Fruit fly (Drosophila melanogaster) whole organism, prepupa: Measurements from ENCODE around the gene CG7943.

Experiments used
- Blimp-1 ChIP-seq: fragments of 200-800 bp; sonication (Bioruptor generic); optimal IDR thresholded peaks from 3 replicates; lab custom pipeline; 2017; ENCODE audit warnings: missing biosample characterization, missing genetic modification characterization, mild to moderate bottlenecking, moderate library complexity, missing genetic modification reagents
- CG10631 ChIP-seq: fragments of 200-800 bp; sonication (Bioruptor generic); optimal IDR thresholded peaks from 2 replicates; lab custom pipeline; 2016; ENCODE audit warnings: missing biosample characterization, missing genetic modification characterization
- CG10669 ChIP-seq: fragments of 200-800 bp; sonication (Bioruptor generic); optimal IDR thresholded peaks from 3 replicates; lab custom pipeline; 2018; ENCODE audit warnings: missing biosample characterization, mild to moderate bottlenecking, missing genetic modification characterization, moderate library complexity
- CG11902 ChIP-seq: fragments of 200-800 bp; sonication (Bioruptor generic); optimal IDR thresholded peaks from 3 replicates; lab custom pipeline; 2016; ENCODE audit warnings: missing biosample characterization, missing genetic modification characterization
- CG15336 ChIP-seq: fragments of 200-800 bp; sonication (Bioruptor generic); IDR thresholded peaks from 2 replicates; pipeline ENCODE4 v1.3.6; 2022; ENCODE audit warnings: missing biosample characterization, missing genetic modification characterization
- CG16779 ChIP-seq: fragments of 200-800 bp; sonication (Bioruptor generic); optimal IDR thresholded peaks from 3 replicates; lab custom pipeline; 2017; ENCODE audit warnings: missing biosample characterization, mild to moderate bottlenecking, missing genetic modification characterization
- CG3032 ChIP-seq: fragments of 200-800 bp; optimal IDR thresholded peaks from 2 replicates; lab custom pipeline; 2019; ENCODE audit warnings: missing biosample characterization, mild to moderate bottlenecking, missing genetic modification characterization, moderate library complexity
- CG31627 ChIP-seq: fragments of 200-800 bp; sonication (Bioruptor generic); optimal IDR thresholded peaks from 3 replicates; lab custom pipeline; 2016; ENCODE audit warnings: missing biosample characterization, missing genetic modification characterization
- CG32006 ChIP-seq: fragments of 200-800 bp; sonication (Bioruptor generic); optimal IDR thresholded peaks from 3 replicates; lab custom pipeline; 2017; ENCODE audit warnings: missing biosample characterization, mild to moderate bottlenecking, missing genetic modification characterization
- CG34406 ChIP-seq: fragments of 200-800 bp; sonication (Bioruptor generic); optimal IDR thresholded peaks from 3 replicates; lab custom pipeline; 2016; ENCODE audit warnings: missing biosample characterization, missing genetic modification characterization
- CG3919 ChIP-seq: fragments of 200-800 bp; sonication (Bioruptor generic); optimal IDR thresholded peaks from 3 replicates; lab custom pipeline; 2016; ENCODE audit warnings: missing biosample characterization, missing genetic modification characterization
- CG4318 ChIP-seq: fragments of 200-800 bp; sonication (Bioruptor generic); optimal IDR thresholded peaks from 3 replicates; lab custom pipeline; 2017; ENCODE audit warnings: missing biosample characterization, mild to moderate bottlenecking, missing genetic modification characterization
- CG6163 ChIP-seq: fragments of 200-800 bp; sonication (Bioruptor generic); IDR thresholded peaks from 3 replicates; pipeline ENCODE4 v1.3.6; 2022; ENCODE audit warnings: missing biosample characterization, missing genetic modification characterization
- CG6276 ChIP-seq: fragments of 200-800 bp; sonication (Bioruptor generic); optimal IDR thresholded peaks from 2 replicates; lab custom pipeline; 2017; ENCODE audit warnings: missing biosample characterization, mild to moderate bottlenecking, missing genetic modification characterization
- CG6792 ChIP-seq: fragments of 200-800 bp; sonication (Bioruptor generic); optimal IDR thresholded peaks from 3 replicates; lab custom pipeline; 2016; ENCODE audit warnings: missing biosample characterization, missing genetic modification characterization
- CG6808 ChIP-seq: fragments of 200-800 bp; sonication (Bioruptor generic); optimal IDR thresholded peaks from 3 replicates; lab custom pipeline; 2017; ENCODE audit warnings: missing biosample characterization, missing genetic modification characterization, mild to moderate bottlenecking, moderate library complexity, missing genetic modification reagents
- CG6854 ChIP-seq: fragments of 200-800 bp; sonication (Bioruptor generic); optimal IDR thresholded peaks from 2 replicates; lab custom pipeline; 2017; ENCODE audit warnings: missing biosample characterization, mild to moderate bottlenecking, missing genetic modification characterization
- CG7368 ChIP-seq: fragments of 200-800 bp; sonication (Bioruptor generic); optimal IDR thresholded peaks from 3 replicates; lab custom pipeline; 2016; ENCODE audit warnings: missing biosample characterization, missing genetic modification characterization
- CG8119 ChIP-seq: fragments of 200-800 bp; sonication (Bioruptor generic); IDR thresholded peaks from 3 replicates; pipeline ENCODE4 v1.3.6; 2022; ENCODE audit warnings: missing biosample characterization, missing genetic modification characterization
- CG8319 ChIP-seq: fragments of 200-800 bp; sonication (Bioruptor generic); optimal IDR thresholded peaks from 3 replicates; lab custom pipeline; 2016; ENCODE audit warnings: missing biosample characterization, missing genetic modification characterization
- CG8632 ChIP-seq: fragments of 200-800 bp; sonication (Bioruptor generic); optimal IDR thresholded peaks from 3 replicates; lab custom pipeline; 2016; ENCODE audit warnings: missing biosample characterization, missing genetic modification characterization
- CG9139 ChIP-seq: fragments of 200-800 bp; sonication (Bioruptor generic); optimal IDR thresholded peaks from 3 replicates; lab custom pipeline; 2017; ENCODE audit warnings: missing biosample characterization, mild to moderate bottlenecking, missing genetic modification characterization
- Eip75B ChIP-seq: fragments of 200-800 bp; sonication (Bioruptor generic); optimal IDR thresholded peaks from 3 replicates; lab custom pipeline; 2016; ENCODE audit warnings: missing biosample characterization, missing genetic modification characterization
- Eip78C ChIP-seq: fragments of 200-800 bp; sonication (Bioruptor generic); peaks from one replicate; lab custom pipeline; 2016; ENCODE audit warnings: missing biosample characterization, missing genetic modification characterization
- Eip93F ChIP-seq: fragments of 200-800 bp; sonication (Bioruptor generic); optimal IDR thresholded peaks from 2 replicates; lab custom pipeline; 2016; ENCODE audit warnings: missing biosample characterization, mild to moderate bottlenecking, missing genetic modification characterization
- Ets21C ChIP-seq: fragments of 200-800 bp; sonication (Bioruptor generic); optimal IDR thresholded peaks from 3 replicates; lab custom pipeline; 2016; ENCODE audit warnings: missing biosample characterization, missing genetic modification characterization
- Gug ChIP-seq: fragments of 200-800 bp; sonication (Bioruptor generic); IDR thresholded peaks from 2 replicates; pipeline ENCODE4 v1.3.6; 2022; ENCODE audit warnings: missing biosample characterization, missing genetic modification characterization
- Hr38 ChIP-seq: sonication (Bioruptor generic); optimal IDR thresholded peaks from 2 replicates; lab custom pipeline; 2016; ENCODE audit warnings: missing biosample characterization, missing genetic modification characterization
- Hr4 ChIP-seq: fragments of 200-800 bp; sonication (Bioruptor generic); optimal IDR thresholded peaks from 3 replicates; lab custom pipeline; 2016; ENCODE audit warnings: missing biosample characterization, missing genetic modification characterization
- Lpt ChIP-seq: fragments of 200-800 bp; sonication (Bioruptor generic); optimal IDR thresholded peaks from 3 replicates; lab custom pipeline; 2016; ENCODE audit warnings: missing biosample characterization, missing genetic modification characterization
- Smox ChIP-seq: fragments of 200-800 bp; sonication (Bioruptor generic); optimal IDR thresholded peaks from 3 replicates; lab custom pipeline; 2016; ENCODE audit warnings: missing biosample characterization, missing genetic modification characterization
- Sox14 ChIP-seq: fragments of 200-800 bp; sonication (Bioruptor generic); optimal IDR thresholded peaks from 3 replicates; lab custom pipeline; 2016; ENCODE audit warnings: missing biosample characterization, missing genetic modification characterization
- Sox15 ChIP-seq: fragments of 200-800 bp; sonication (Bioruptor generic); optimal IDR thresholded peaks from 3 replicates; lab custom pipeline; 2016; ENCODE audit warnings: missing biosample characterization, missing genetic modification characterization
- achi ChIP-seq: fragments of 200-800 bp; sonication (Bioruptor generic); optimal IDR thresholded peaks from 3 replicates; lab custom pipeline; 2016; ENCODE audit warnings: missing biosample characterization, missing genetic modification characterization
- acj6 ChIP-seq: fragments of 200-800 bp; sonication (Bioruptor generic); optimal IDR thresholded peaks from 3 replicates; lab custom pipeline; 2016; ENCODE audit warnings: missing biosample characterization, missing genetic modification characterization
- dac ChIP-seq: fragments of 200-800 bp; sonication (Bioruptor generic); optimal IDR thresholded peaks from 2 replicates; lab custom pipeline; 2017; ENCODE audit warnings: missing biosample characterization, mild to moderate bottlenecking, missing genetic modification characterization
- dsx ChIP-seq: fragments of 200-800 bp; optimal IDR thresholded peaks from 3 replicates; lab custom pipeline; 2019; ENCODE audit warnings: missing biosample characterization, mild to moderate bottlenecking, missing genetic modification characterization, moderate library complexity; ENCODE audit not compliant: poor library complexity, severe bottlenecking
- esn ChIP-seq: fragments of 200-800 bp; sonication (Bioruptor generic); optimal IDR thresholded peaks from 2 replicates; lab custom pipeline; 2016; ENCODE audit warnings: missing biosample characterization, mild to moderate bottlenecking, missing genetic modification characterization, moderate library complexity
- fd85E ChIP-seq: fragments of 200-800 bp; sonication (Bioruptor generic); optimal IDR thresholded peaks from 3 replicates; lab custom pipeline; 2016; ENCODE audit warnings: missing biosample characterization, missing genetic modification characterization
- fkh ChIP-seq: fragments of 200-800 bp; sonication (Bioruptor generic); optimal IDR thresholded peaks from 3 replicates; lab custom pipeline; 2017; ENCODE audit warnings: missing biosample characterization, mild to moderate bottlenecking, missing genetic modification characterization, moderate library complexity
- lz ChIP-seq: fragments of 200-800 bp; sonication (Bioruptor generic); optimal IDR thresholded peaks from 3 replicates; lab custom pipeline; 2016; ENCODE audit warnings: missing biosample characterization, missing genetic modification characterization
- net ChIP-seq: fragments of 200-800 bp; sonication (Bioruptor generic); optimal IDR thresholded peaks from 3 replicates; lab custom pipeline; 2016; ENCODE audit warnings: missing biosample characterization, missing genetic modification characterization
- salr ChIP-seq, 2 experiments: fragments of 200-800 bp; sonication (Bioruptor generic); optimal IDR thresholded peaks; 3 replicates each; lab custom pipeline; 2016 to 2018; ENCODE audit warnings: missing biosample characterization in 2 of 2, missing genetic modification characterization in 2 of 2, mild to moderate bottlenecking in 1 of 2
- spab ChIP-seq: fragments of 200-800 bp; sonication (Bioruptor generic); optimal IDR thresholded peaks from 2 replicates; lab custom pipeline; 2017; ENCODE audit warnings: missing biosample characterization, mild to moderate bottlenecking, missing genetic modification characterization, missing genetic modification reagents
- ss ChIP-seq, 2 experiments: fragments of 200-800 bp; sonication (Bioruptor generic); optimal IDR thresholded peaks; 2 replicates in 1 of 2; 3 replicates in 1 of 2; lab custom pipeline; 2017 to 2018; ENCODE audit warnings: mild to moderate bottlenecking in 2 of 2, missing biosample characterization in 2 of 2, missing genetic modification characterization in 2 of 2, moderate library complexity in 1 of 2
- svp ChIP-seq: fragments of 200-800 bp; sonication (Bioruptor generic); peaks from one replicate; lab custom pipeline; 2016; ENCODE audit warnings: missing biosample characterization, missing genetic modification characterization
- topi ChIP-seq: fragments of 200-800 bp; sonication (Bioruptor generic); optimal IDR thresholded peaks from 3 replicates; lab custom pipeline; 2016; ENCODE audit warnings: missing biosample characterization, missing genetic modification characterization
- vri ChIP-seq: fragments of 200-800 bp; sonication (Bioruptor generic); optimal IDR thresholded peaks from 3 replicates; lab custom pipeline; 2016; ENCODE audit warnings: missing biosample characterization, mild to moderate bottlenecking, missing genetic modification characterization

CG7943 gene

dm6 chr3R:30014977-30015514, 31.2 kb upstream of the CG7943 start, which contains the start of gene CG7920 (continued):
- TF ChIP-seq CG6163 (GFP tag; lab: Robert Waterston, UW) = peak; percentile 61; the same call in 2 of the 3 replicates
- TF ChIP-seq CG8119 (GFP tag; lab: Robert Waterston, UW) = peak; percentile 60; the same call in 2 of the 3 replicates
- TF ChIP-seq CG6276 (GFP tag; lab: Kevin White, UChicago) = peak; percentile 44
- TF ChIP-seq dsx (GFP tag; lab: Kevin White, UChicago) = peak; percentile 42
- TF ChIP-seq CG32006 (GFP tag; lab: Kevin White, UChicago) = peak; percentile 12
- TF ChIP-seq, all 60 proteins: peak for 28

dm6 chr3R:30021009-30021408, 25.3 kb upstream of the CG7943 start:
- TF ChIP-seq Ets21C (GFP tag; lab: Kevin White, UChicago) = no peak
- peak; percentile 13 for TF ChIP-seq dac (GFP tag; lab: Kevin White, UChicago)
- TF ChIP-seq dsx (GFP tag; lab: Kevin White, UChicago) = no peak
- peak; percentile 23 for TF ChIP-seq CG3032 (tag; lab: Kevin White, UChicago)
- no peak for TF ChIP-seq Blimp-1 (GFP tag; lab: Kevin White, UChicago)
- TF ChIP-seq CG6854 (GFP tag; lab: Kevin White, UChicago) = no peak
- TF ChIP-seq topi (GFP tag; lab: Kevin White, UChicago) = peak; percentile 12
- TF ChIP-seq CG10631 (GFP tag; lab: Kevin White, UChicago) = peak; percentile 12
- peak; percentile 52 for TF ChIP-seq svp (GFP tag; lab: Kevin White, UChicago)
- peak; percentile 9 for TF ChIP-seq CG10669 (GFP tag; lab: Kevin White, UChicago)
- TF ChIP-seq esn = peak; percentile 18
- TF ChIP-seq CG32006 (GFP tag; lab: Kevin White, UChicago) = peak; percentile 62
- peak; percentile 17 for TF ChIP-seq CG34406 (GFP tag; lab: Kevin White, UChicago)
- TF ChIP-seq Sox14 (GFP tag; lab: Kevin White, UChicago) = peak; percentile 7
- no peak for TF ChIP-seq CG11902
- peak; percentile 72 for TF ChIP-seq CG15336 (GFP tag; lab: Robert Waterston, UW)
- TF ChIP-seq Eip93F (GFP tag; lab: Kevin White, UChicago) = no peak
- peak; percentile 9 for TF ChIP-seq acj6
- TF ChIP-seq Lpt (GFP tag; lab: Kevin White, UChicago) = no peak
- no peak for TF ChIP-seq CG16779 (tag; lab: Kevin White, UChicago)
- peak in 1 of 2 experiments; percentile 18 for TF ChIP-seq ss (GFP tag; optimal IDR thresholded peaks at IDR 0.05; lab: Kevin White, UChicago)
- TF ChIP-seq CG7368 (GFP tag; lab: Kevin White, UChicago) = no peak
- TF ChIP-seq salr (GFP tag; optimal IDR thresholded peaks at IDR 0.05; lab: Kevin White, UChicago) = no peak
- no peak for TF ChIP-seq CG8632 (GFP tag; lab: Kevin White, UChicago)
- no peak for TF ChIP-seq fkh
- no peak for TF ChIP-seq Hr4 (GFP tag; lab: Kevin White, UChicago)
- TF ChIP-seq CG8119 (GFP tag; lab: Robert Waterston, UW) = peak; percentile 52
- TF ChIP-seq Gug (GFP tag; lab: Robert Waterston, UW) = peak; percentile 50; the same call in 1 of the 2 replicates
- no peak for TF ChIP-seq Eip75B (GFP tag; lab: Kevin White, UChicago)
- TF ChIP-seq CG3919 (GFP tag; lab: Kevin White, UChicago) = peak; percentile 31
- peak; percentile 11 for TF ChIP-seq lz (GFP tag; lab: Kevin White, UChicago)
- peak; percentile 56 for TF ChIP-seq CG6276 (GFP tag; lab: Kevin White, UChicago)
- TF ChIP-seq spab (GFP tag; lab: Kevin White, UChicago) = no peak
- TF ChIP-seq CG9139 (GFP tag; lab: Kevin White, UChicago) = no peak
- no peak for TF ChIP-seq vri (GFP tag; lab: Kevin White, UChicago)
- peak; percentile 1 for TF ChIP-seq achi (GFP tag; lab: Kevin White, UChicago)
- TF ChIP-seq CG4318 (GFP tag; lab: Kevin White, UChicago) = no peak
- peak; percentile 24 for TF ChIP-seq CG6792
- TF ChIP-seq CG31627 (GFP tag; lab: Kevin White, UChicago) = no peak
- no peak for TF ChIP-seq fd85E (GFP tag; lab: Kevin White, UChicago)
- peak; percentile 14 for TF ChIP-seq Smox (GFP tag; lab: Kevin White, UChicago)
- no peak for TF ChIP-seq Sox15 (GFP tag; lab: Kevin White, UChicago)
- TF ChIP-seq CG6163 (GFP tag; lab: Robert Waterston, UW) = peak; percentile 74; the same call in 2 of the 3 replicates
- TF ChIP-seq Hr38 = no peak
- TF ChIP-seq CG6808 = no peak
- TF ChIP-seq net (GFP tag; lab: Kevin White, UChicago) = peak; percentile 33
- TF ChIP-seq Eip78C (GFP tag; lab: Kevin White, UChicago) = peak; percentile 69
- TF ChIP-seq CG8319 = no peak
